Fruit fly (Drosophila melanogaster): ENCODE measurements around the gene CG7611.

DNA sequence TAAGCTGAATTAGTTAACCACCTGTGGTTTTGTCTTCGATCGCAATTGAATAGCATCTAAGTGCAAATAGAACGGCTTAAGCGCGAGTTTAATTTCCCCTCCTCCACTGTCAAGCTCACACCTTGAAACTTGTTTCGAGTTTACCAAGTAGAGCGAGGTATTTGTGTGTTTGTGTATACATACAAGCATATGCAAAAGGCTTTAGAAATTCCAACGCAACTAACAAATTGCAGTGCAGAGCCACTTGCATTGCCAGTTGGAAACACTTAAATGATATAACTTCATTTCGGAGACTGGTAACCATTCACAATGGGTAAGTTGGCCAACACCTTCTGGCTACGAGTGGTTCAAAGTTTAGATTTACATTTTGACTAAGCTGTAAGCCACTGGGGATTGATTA, 15.0 kb upstream of the CG7611 start:
- TF ChIP-seq CG8478 (optimal IDR thresholded peaks at IDR 0.05) (no peak), CTCF (optimal IDR thresholded peaks at IDR 0.05) (no peak)

All from S2 (cell line).